Fruit fly (Drosophila melanogaster) whole organism, embryonic: ENCODE results near the gene CG11052.

ENCODE experiments used
- Atf6 ChIP-seq: fragments of 200-800 bp; sonication (Bioruptor generic); IDR thresholded peaks from 2 replicates; pipeline ENCODE4 v1.3.6; 2022; ENCODE audit warnings: missing biosample characterization, missing genetic modification characterization
- BEAF-32 ChIP-seq: fragments of 200-800 bp; sonication (Bioruptor generic); optimal IDR thresholded peaks from 3 replicates; lab custom pipeline; 2017; ENCODE audit warnings: missing biosample characterization, missing genetic modification characterization, mild to moderate bottlenecking, moderate library complexity, missing genetic modification reagents
- CG12155 ChIP-seq: fragments of 200-800 bp; sonication (Bioruptor generic); optimal IDR thresholded peaks from 3 replicates; lab custom pipeline; 2016; ENCODE audit warnings: missing biosample characterization, missing genetic modification characterization
- CG12391 ChIP-seq: fragments of 200-800 bp; sonication (Bioruptor generic); optimal IDR thresholded peaks from 3 replicates; lab custom pipeline; 2018; ENCODE audit warnings: missing biosample characterization, mild to moderate bottlenecking, missing genetic modification characterization, moderate library complexity
- CG12659 ChIP-seq: fragments of 200-800 bp; sonication (Bioruptor generic); optimal IDR thresholded peaks from 3 replicates; lab custom pipeline; 2017; ENCODE audit warnings: mild to moderate bottlenecking, missing biosample characterization, missing genetic modification reagents, missing genetic modification characterization
- CG14441 ChIP-seq: fragments of 200-800 bp; sonication (Bioruptor generic); IDR thresholded peaks from 2 replicates; pipeline ENCODE4 v1.3.6; 2022; ENCODE audit warnings: missing biosample characterization, missing genetic modification characterization
- CG15011 ChIP-seq: fragments of 200-800 bp; sonication (Bioruptor generic); optimal IDR thresholded peaks from 3 replicates; lab custom pipeline; 2018; ENCODE audit warnings: missing biosample characterization, mild to moderate bottlenecking, missing genetic modification characterization
- CG1792 ChIP-seq: fragments of 200-800 bp; sonication (Bioruptor generic); optimal IDR thresholded peaks from 2 replicates; lab custom pipeline; 2016; ENCODE audit warnings: missing biosample characterization, missing genetic modification characterization
- CG30403 ChIP-seq: fragments of 200-800 bp; sonication (Bioruptor generic); optimal IDR thresholded peaks from 3 replicates; lab custom pipeline; 2016; ENCODE audit warnings: missing biosample characterization, missing genetic modification characterization
- CG42726 ChIP-seq: fragments of 200-800 bp; sonication (Bioruptor generic); IDR thresholded peaks from 2 replicates; pipeline ENCODE4 v1.3.6; 2022; ENCODE audit warnings: missing biosample characterization, missing genetic modification characterization; ENCODE audit not compliant: partially characterized antibody
- CG4360 ChIP-seq: fragments of 200-800 bp; sonication (Bioruptor generic); IDR thresholded peaks from 2 replicates; pipeline ENCODE4 v1.3.6; 2022; ENCODE audit warnings: missing biosample characterization, missing genetic modification characterization
- CG4424 ChIP-seq: fragments of 200-800 bp; sonication (Bioruptor generic); optimal IDR thresholded peaks from 3 replicates; lab custom pipeline; 2016; ENCODE audit warnings: missing biosample characterization, missing genetic modification characterization
- CG4707 ChIP-seq: fragments of 200-800 bp; sonication (Bioruptor generic); optimal IDR thresholded peaks from 2 replicates; lab custom pipeline; 2018; ENCODE audit warnings: missing biosample characterization, mild to moderate bottlenecking, missing genetic modification characterization, moderate library complexity
- CG5245 ChIP-seq: fragments of 200-800 bp; sonication (Bioruptor generic); optimal IDR thresholded peaks from 3 replicates; lab custom pipeline; 2016; ENCODE audit warnings: missing biosample characterization, missing genetic modification characterization
- CG6791 ChIP-seq: fragments of 200-800 bp; sonication (Bioruptor generic); IDR thresholded peaks from 3 replicates; pipeline ENCODE4 v1.3.6; 2022; ENCODE audit warnings: missing biosample characterization, missing genetic modification characterization; ENCODE audit not compliant: partially characterized antibody
- CG6854 ChIP-seq: fragments of 200-800 bp; sonication (Bioruptor generic); optimal IDR thresholded peaks from 3 replicates; lab custom pipeline; 2017; ENCODE audit warnings: missing biosample characterization, mild to moderate bottlenecking, missing genetic modification characterization
- CG8478 ChIP-seq: fragments of >200 bp; optimal IDR thresholded peaks from 2 replicates; lab custom pipeline; 2018
- CG9609 ChIP-seq: fragments of 200-800 bp; sonication (Bioruptor generic); optimal IDR thresholded peaks from 3 replicates; lab custom pipeline; 2016; ENCODE audit warnings: missing biosample characterization, missing genetic modification characterization
- CG9932 ChIP-seq: fragments of 200-800 bp; sonication (Bioruptor generic); IDR thresholded peaks from 2 replicates; pipeline ENCODE4 v1.3.6; 2022; ENCODE audit warnings: missing biosample characterization, missing genetic modification characterization
- Dfd ChIP-seq, 2 experiments: fragments of >200 bp; optimal IDR thresholded peaks; 2 replicates each; lab custom pipeline; 2017; ENCODE audit warnings: missing biosample characterization in 2 of 2, missing genetic modification characterization in 2 of 2
- Dip3 ChIP-seq: fragments of 200-800 bp; sonication (Bioruptor generic); optimal IDR thresholded peaks from 3 replicates; lab custom pipeline; 2016; ENCODE audit warnings: missing biosample characterization, missing genetic modification characterization
- Dp ChIP-seq: fragments of 200-800 bp; sonication (Bioruptor generic); optimal IDR thresholded peaks from 2 replicates; lab custom pipeline; 2018; ENCODE audit warnings: missing biosample characterization, mild to moderate bottlenecking, missing genetic modification characterization, moderate library complexity
- E2f2 ChIP-seq: fragments of 200-800 bp; sonication (Bioruptor generic); IDR thresholded peaks from 2 replicates; pipeline ENCODE4 v1.3.6; 2022; ENCODE audit warnings: missing biosample characterization, missing genetic modification characterization
- Eip74EF ChIP-seq, 2 experiments: fragments of 200-800 bp in 1 of 2; fragments of >200 bp in 1 of 2; sonication (Bioruptor generic) in 1 of 2; optimal IDR thresholded peaks; 2 replicates each; lab custom pipeline; 2017 to 2019; ENCODE audit warnings: missing biosample characterization in 2 of 2, missing genetic modification characterization in 2 of 2, mild to moderate bottlenecking in 1 of 2, moderate library complexity in 1 of 2
- Fer2 ChIP-seq: fragments of 200-800 bp; sonication (Bioruptor generic); optimal IDR thresholded peaks from 2 replicates; lab custom pipeline; 2018; ENCODE audit warnings: missing biosample characterization, mild to moderate bottlenecking, missing genetic modification characterization, moderate library complexity
- HLH54F ChIP-seq: fragments of 200-800 bp; sonication (Bioruptor generic); optimal IDR thresholded peaks from 3 replicates; lab custom pipeline; 2016; ENCODE audit warnings: missing biosample characterization, missing genetic modification characterization
- Hr39 ChIP-seq: fragments of >200 bp; optimal IDR thresholded peaks from 2 replicates; lab custom pipeline; 2017
- Jarid2 ChIP-seq: fragments of 200-800 bp; sonication (Bioruptor generic); optimal IDR thresholded peaks from 3 replicates; lab custom pipeline; 2017; ENCODE audit warnings: mild to moderate bottlenecking, missing biosample characterization, missing genetic modification reagents, missing genetic modification characterization
- Lpt ChIP-seq: fragments of >200 bp; optimal IDR thresholded peaks from 2 replicates; lab custom pipeline; 2018; ENCODE audit warnings: missing biosample characterization, missing genetic modification characterization
- MESR4 ChIP-seq: fragments of 200-800 bp; sonication (Bioruptor generic); optimal IDR thresholded peaks from 2 replicates; lab custom pipeline; 2018; ENCODE audit warnings: missing biosample characterization, mild to moderate bottlenecking, missing genetic modification characterization, moderate library complexity
- NC2α ChIP-seq: fragments of 200-800 bp; sonication (Bioruptor generic); optimal IDR thresholded peaks from 2 replicates; lab custom pipeline; 2016; ENCODE audit warnings: missing biosample characterization, missing genetic modification characterization
- Nf-YA ChIP-seq: fragments of 200-800 bp; sonication (Bioruptor generic); IDR thresholded peaks from 2 replicates; pipeline ENCODE4 v1.3.6; 2022; ENCODE audit warnings: missing biosample characterization, missing genetic modification characterization
- Poxn ChIP-seq: fragments of 200-800 bp; sonication (Bioruptor generic); IDR thresholded peaks from 2 replicates; pipeline ENCODE4 v1.3.6; 2022; ENCODE audit warnings: missing biosample characterization, missing genetic modification characterization
- bbx ChIP-seq: fragments of 200-800 bp; sonication (Bioruptor generic); IDR thresholded peaks from 2 replicates; pipeline ENCODE4 v1.3.6; 2022; ENCODE audit warnings: missing biosample characterization, missing genetic modification characterization; ENCODE audit not compliant: partially characterized antibody
- br ChIP-seq: fragments of >200 bp; optimal IDR thresholded peaks from 2 replicates; lab custom pipeline; 2017
- cg ChIP-seq: fragments of 200-800 bp; sonication (Bioruptor generic); optimal IDR thresholded peaks from 3 replicates; lab custom pipeline; 2019; ENCODE audit warnings: missing biosample characterization, mild to moderate bottlenecking, missing genetic modification characterization, moderate library complexity
- chif ChIP-seq, 2 experiments: fragments of 200-800 bp; sonication (Bioruptor generic); optimal IDR thresholded peaks; 3 replicates each; lab custom pipeline; 2016; ENCODE audit warnings: missing biosample characterization in 2 of 2, missing genetic modification characterization in 2 of 2
- corto ChIP-seq: fragments of 200-800 bp; sonication (Bioruptor generic); optimal IDR thresholded peaks from 2 replicates; lab custom pipeline; 2016; ENCODE audit warnings: missing biosample characterization, mild to moderate bottlenecking, missing genetic modification characterization, moderate library complexity
- crol ChIP-seq: fragments of 200-800 bp; sonication (Bioruptor generic); IDR thresholded peaks from 2 replicates; pipeline ENCODE4 v1.3.6; 2022; ENCODE audit warnings: missing biosample characterization, missing genetic modification characterization
- dati ChIP-seq: fragments of 200-800 bp; sonication (Bioruptor generic); IDR thresholded peaks from 2 replicates; pipeline ENCODE4 v1.3.6; 2022; ENCODE audit warnings: missing biosample characterization, missing genetic modification characterization
- fu2 ChIP-seq: fragments of 200-800 bp; sonication (Bioruptor generic); optimal IDR thresholded peaks from 2 replicates; lab custom pipeline; 2016; ENCODE audit warnings: missing biosample characterization, missing genetic modification characterization
- insv ChIP-seq, 2 experiments: fragments of 200-800 bp; sonication (Bioruptor generic); optimal IDR thresholded peaks; 3 replicates each; lab custom pipeline; 2016 to 2018; ENCODE audit warnings: missing biosample characterization in 2 of 2, missing genetic modification characterization in 2 of 2
- jumu ChIP-seq: fragments of 200-800 bp; sonication (Bioruptor generic); optimal IDR thresholded peaks from 3 replicates; lab custom pipeline; 2016; ENCODE audit warnings: missing biosample characterization, missing genetic modification characterization
- lbe ChIP-seq: fragments of 200-800 bp; sonication (Bioruptor generic); optimal IDR thresholded peaks from 2 replicates; lab custom pipeline; 2016; ENCODE audit warnings: missing biosample characterization, mild to moderate bottlenecking, missing genetic modification characterization
- maf-S ChIP-seq: fragments of 200-800 bp; sonication (Bioruptor generic); optimal IDR thresholded peaks from 2 replicates; lab custom pipeline; 2016; ENCODE audit warnings: missing biosample characterization, missing genetic modification characterization
- oc ChIP-seq: fragments of 200-800 bp; sonication (Bioruptor generic); optimal IDR thresholded peaks from 2 replicates; lab custom pipeline; 2018; ENCODE audit warnings: missing biosample characterization, mild to moderate bottlenecking, missing genetic modification characterization, moderate library complexity
- p53 ChIP-seq: fragments of 200-800 bp; sonication (Bioruptor generic); optimal IDR thresholded peaks from 2 replicates; lab custom pipeline; 2016; ENCODE audit warnings: missing biosample characterization, missing genetic modification characterization
- psq ChIP-seq: fragments of 200-800 bp; sonication (Bioruptor generic); optimal IDR thresholded peaks from 2 replicates; lab custom pipeline; 2017; ENCODE audit warnings: missing biosample characterization, missing genetic modification characterization
- sim ChIP-seq: fragments of 200-800 bp; sonication (Bioruptor generic); IDR thresholded peaks from 2 replicates; pipeline ENCODE4 v1.3.6; 2022; ENCODE audit warnings: missing biosample characterization, missing genetic modification characterization
- trem ChIP-seq: fragments of 200-800 bp; optimal IDR thresholded peaks from 3 replicates; lab custom pipeline; 2019; ENCODE audit warnings: missing biosample characterization, mild to moderate bottlenecking, missing genetic modification characterization, moderate library complexity
- vnd ChIP-seq: fragments of 200-800 bp; sonication (Bioruptor generic); IDR thresholded peaks from 3 replicates; pipeline ENCODE4 v1.3.6; 2022; ENCODE audit warnings: missing biosample characterization, missing genetic modification characterization; ENCODE audit not compliant: partially characterized antibody
- z ChIP-seq: fragments of 200-800 bp; sonication (Bioruptor generic); IDR thresholded peaks from 3 replicates; pipeline ENCODE4 v1.3.6; 2022; ENCODE audit warnings: missing biosample characterization, missing genetic modification characterization

The CG11052 gene

DNA sequence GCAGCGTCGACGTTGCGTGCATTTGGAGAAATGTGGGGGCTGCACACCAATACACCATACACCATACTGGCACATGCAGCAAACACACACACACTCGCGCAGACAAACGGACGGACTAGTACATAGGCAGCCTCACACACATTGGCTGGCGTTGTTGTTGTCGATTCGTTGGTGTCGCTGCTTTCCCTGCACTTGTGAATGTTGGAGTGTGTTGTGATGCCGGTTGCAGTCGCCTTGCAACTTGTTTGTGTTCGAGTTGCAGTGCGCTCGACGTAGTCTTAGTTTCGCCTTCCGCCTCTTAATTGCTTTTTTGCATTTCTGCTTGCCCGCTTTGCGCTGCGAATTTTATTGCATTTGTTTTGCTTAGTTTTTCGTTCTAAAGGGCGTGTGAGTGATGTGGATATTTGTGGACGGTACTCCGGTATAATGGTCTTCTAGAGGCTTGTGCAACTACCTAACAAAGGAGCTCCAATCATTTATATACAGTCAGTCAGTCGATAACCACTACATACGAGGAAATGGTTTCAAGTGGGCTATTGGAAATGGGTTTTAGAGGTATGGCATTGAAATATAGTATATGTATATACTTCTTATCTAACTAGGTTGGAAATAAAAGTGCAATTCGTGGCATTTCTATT, 45.5 kb downstream of the CG11052 start (continued):
- TF ChIP-seq z (GFP tag; lab: Robert Waterston, UW): no peak
- no peak for TF ChIP-seq Eip74EF (GFP tag; optimal IDR thresholded peaks at IDR 0.05; lab: Kevin White, UChicago)
- TF ChIP-seq Jarid2: no peak
- TF ChIP-seq CG15011 (GFP tag; lab: Kevin White, UChicago): no peak
- no peak for TF ChIP-seq Poxn
- TF ChIP-seq bbx: no peak
- TF ChIP-seq Lpt (GFP tag; lab: Kevin White, UChicago): no peak
- no peak for TF ChIP-seq chif (GFP tag; optimal IDR thresholded peaks at IDR 0.05; lab: Kevin White, UChicago)
- TF ChIP-seq cg: peak; percentile 94
- no peak for TF ChIP-seq CG1792
- TF ChIP-seq Dip3: no peak
- no peak for TF ChIP-seq vnd (GFP tag; lab: Robert Waterston, UW)
- TF ChIP-seq HLH54F: no peak
- peak; percentile 66; the same call in 1 of the 2 replicates for TF ChIP-seq Nf-YA (GFP tag; lab: Robert Waterston, UW)
- TF ChIP-seq CG4424 (GFP tag; lab: Kevin White, UChicago): no peak
- no peak for TF ChIP-seq Dfd (GFP tag; optimal IDR thresholded peaks at IDR 0.05; lab: Kevin White, UChicago)
- no peak for TF ChIP-seq CG6854 (GFP tag; lab: Kevin White, UChicago)
- TF ChIP-seq CG14441 (GFP tag; lab: Robert Waterston, UW): no peak
- no peak for TF ChIP-seq CG12155 (GFP tag; lab: Kevin White, UChicago)
- no peak for TF ChIP-seq CG42726
- no peak for TF ChIP-seq psq (GFP tag; lab: Kevin White, UChicago)
- TF ChIP-seq crol: no peak
- no peak for TF ChIP-seq CG30403
- peak; percentile 83 for TF ChIP-seq CG8478
- no peak for TF ChIP-seq CG9609 (GFP tag; lab: Kevin White, UChicago)
- TF ChIP-seq Dp (GFP tag; lab: Kevin White, UChicago): no peak
- TF ChIP-seq CG4360: peak; percentile 93
- no peak for TF ChIP-seq insv (GFP tag; optimal IDR thresholded peaks at IDR 0.05; lab: Kevin White, UChicago)
- TF ChIP-seq oc (tag; lab: Kevin White, UChicago): no peak
- TF ChIP-seq CG4707 (GFP tag; lab: Kevin White, UChicago): no peak
- TF ChIP-seq dati: no peak
- no peak for TF ChIP-seq CG9932 (GFP tag; lab: Robert Waterston, UW)
- TF ChIP-seq p53 (GFP tag; lab: Kevin White, UChicago): no peak
- TF ChIP-seq MESR4: no peak
- TF ChIP-seq E2f2 (GFP tag; lab: Robert Waterston, UW): no peak
- no peak for TF ChIP-seq CG12659 (GFP tag; lab: Kevin White, UChicago)
- TF ChIP-seq jumu (GFP tag; lab: Kevin White, UChicago): no peak
- TF ChIP-seq lbe (GFP tag; lab: Kevin White, UChicago): peak; percentile 31
- TF ChIP-seq Fer2 (tag; lab: Kevin White, UChicago): no peak
- no peak for TF ChIP-seq Atf6 (GFP tag; lab: Robert Waterston, UW)
- no peak for TF ChIP-seq Hr39 (lab: Kevin White, UChicago)
- no peak for TF ChIP-seq NC2α
- no peak for TF ChIP-seq br
- TF ChIP-seq sim (GFP tag; lab: Robert Waterston, UW): no peak
- no peak for TF ChIP-seq CG6791 (GFP tag; lab: Robert Waterston, UW)
- TF ChIP-seq BEAF-32: no peak
- TF ChIP-seq fu2 (GFP tag; lab: Kevin White, UChicago): no peak
- no peak for TF ChIP-seq maf-S (GFP tag; lab: Kevin White, UChicago)
- no peak for TF ChIP-seq CG5245 (GFP tag; lab: Kevin White, UChicago)
- no peak for TF ChIP-seq CG12391 (tag; lab: Kevin White, UChicago)
- no peak for TF ChIP-seq trem (tag; lab: Kevin White, UChicago)
- TF ChIP-seq corto (GFP tag; lab: Kevin White, UChicago): peak; percentile 36
